Worm (Caenorhabditis elegans): Measurements from ENCODE around the gene T07F10.3.
"Not testable (repeated sequence)": the region's sequence is repeated elsewhere in the genome, so short reads cannot be mapped to it uniquely, and the experiment has no call there.

T07F10.3 gene

ce11 chrV:12877579-12877978 lies 7.7 kb upstream of the T07F10.3 start:
- TF ChIP-seq fos-1 (tag; optimal IDR thresholded peaks at IDR 0.05) (no peak), elt-2 (tag; optimal IDR thresholded peaks at IDR 0.05) (peak; percentile 19)

ce11 chrV:12876708-12877107 lies 6.9 kb upstream of the T07F10.3 start:
- no peak for TF ChIP-seq aly-2 (tag; optimal IDR thresholded peaks at IDR 0.05)
- TF ChIP-seq elt-2 (tag; optimal IDR thresholded peaks at IDR 0.05) = peak; percentile 73
- peak; percentile 73 for TF ChIP-seq pqm-1 (tag; optimal IDR thresholded peaks at IDR 0.05)

- TF ChIP-seq nhr-43 (tag; optimal IDR thresholded peaks at IDR 0.05; ENCODE audit: poor library complexity, severe bottlenecking) (peak; percentile 18), elt-3 (tag; optimal IDR thresholded peaks at IDR 0.05) (no peak), nhr-25 (tag; optimal IDR thresholded peaks at IDR 0.05) (peak; percentile 48), snpc-4 (tag; optimal IDR thresholded peaks at IDR 0.05) (no peak), nhr-28 (tag; optimal IDR thresholded peaks at IDR 0.05) (no peak), eor-1 (tag; optimal IDR thresholded peaks at IDR 0.05) (no peak)
Observed at ce11 chrV:12875850-12876249, 6.0 kb upstream of the T07F10.3 start.

ce11 chrV:12871753-12872152 lies 1.9 kb upstream of the T07F10.3 start, which contains the start of gene bus-19:
TSS of gene bus-19 (plus strand) at chrV:12872053.
- TF ChIP-seq nhr-23 (tag; optimal IDR thresholded peaks at IDR 0.05) = no peak
- no peak for TF ChIP-seq aly-2 (tag; optimal IDR thresholded peaks at IDR 0.05)
- no peak for TF ChIP-seq tbx-2 (tag; optimal IDR thresholded peaks at IDR 0.05)
- peak; percentile 41 for TF ChIP-seq pha-4 (tag; optimal IDR thresholded peaks at IDR 0.05)

ce11 chrV:12870740-12871139 lies 895 bp upstream of the T07F10.3 start:
- TF ChIP-seq pha-4 (tag; optimal IDR thresholded peaks at IDR 0.05) = peak; percentile 85
- TF ChIP-seq egl-5 (tag; optimal IDR thresholded peaks at IDR 0.05) = no peak

- peak; percentile 49 for TF ChIP-seq pha-4 (tag; optimal IDR thresholded peaks at IDR 0.05)
- no peak for TF ChIP-seq elt-3 (tag; optimal IDR thresholded peaks at IDR 0.05)
Observed at ce11 chrV:12867997-12868396, 1.8 kb downstream of the T07F10.3 start, which contains the start of gene nspg-1. TSS of gene nspg-1 (minus strand) at chrV:12868097.

ce11 chrV:12865615-12866014 lies 4.2 kb downstream of the T07F10.3 start, which contains the start of gene T07F10.5:
TSS of gene T07F10.5 (plus strand) at chrV:12865915.
- not testable (repeated sequence) for TF ChIP-seq ceh-82, jun-1, pha-4 (tag; optimal IDR thresholded peaks at IDR 0.05)

ce11 chrV:12859144-12859543 lies 10.7 kb downstream of the T07F10.3 start, which contains the start of gene anp-1:
TSS of gene anp-1 (plus strand) at chrV:12859444.
- no peak for TF ChIP-seq fkh-10 (GFP tag; optimal IDR thresholded peaks at IDR 0.05)

- no peak for TF ChIP-seq nfya-1 (tag; optimal IDR thresholded peaks at IDR 0.05; ENCODE audit: insufficient read depth)
- peak; percentile 7 for TF ChIP-seq elt-2 (tag; optimal IDR thresholded peaks at IDR 0.05)
- TF ChIP-seq ztf-4 (tag; optimal IDR thresholded peaks at IDR 0.05) = no peak
- no peak for TF ChIP-seq fkh-2 (tag; optimal IDR thresholded peaks at IDR 0.05)
Observed at ce11 chrV:12854766-12855165, 15.1 kb downstream of the T07F10.3 start, which contains the start of gene C44H9.7. TSS of gene C44H9.7 (minus strand) at chrV:12854866.

- TF ChIP-seq jun-1 (tag; optimal IDR thresholded peaks at IDR 0.05) = peak; percentile 13
- TF ChIP-seq pqm-1 (tag; optimal IDR thresholded peaks at IDR 0.05) = peak; percentile 69
- no peak for TF ChIP-seq ceh-16 (tag; optimal IDR thresholded peaks at IDR 0.05)
- no peak for TF ChIP-seq eor-1 (tag; optimal IDR thresholded peaks at IDR 0.05)
- TF ChIP-seq fkh-2 (tag; optimal IDR thresholded peaks at IDR 0.05) = no peak
- peak; percentile 58 for TF ChIP-seq elt-2 (tag; optimal IDR thresholded peaks at IDR 0.05)
- no peak for TF ChIP-seq nhr-76 (tag; optimal IDR thresholded peaks at IDR 0.05)
Observed at ce11 chrV:12852355-12852754, 17.5 kb downstream of the T07F10.3 start.

Data from whole organism, L3 larva.